Worm (Caenorhabditis elegans) whole organism, L4 larva: ENCODE data around the gene pqn-27.

Source experiments
- F10B5.3 ChIP-seq: sonication (generic microtip); optimal IDR thresholded peaks from 2 replicates; lab custom pipeline; 2016; ENCODE audit warnings: mild to moderate bottlenecking, missing genetic modification characterization, missing compliant biosample characterization
- Y105C5A.15 ChIP-seq: fragments of 200-800 bp; sonication (Bioruptor generic); IDR thresholded peaks from 2 replicates; pipeline ENCODE4 v1.3.6; 2022; ENCODE audit warnings: missing genetic modification characterization, missing compliant biosample characterization
- aha-1 ChIP-seq: fragments of 150-350 bp; peaks from one replicate; lab custom pipeline; 2014; ENCODE audit warnings: missing biosample characterization, missing genetic modification characterization
- ces-1 ChIP-seq: fragments of 150-350 bp; sonication (generic microtip); optimal IDR thresholded peaks from 4 replicates; lab custom pipeline; 2014; ENCODE audit warnings: missing biosample characterization, missing genetic modification reagents, missing genetic modification characterization
- dmd-9 ChIP-seq: fragments of 200-800 bp; sonication (Bioruptor generic); IDR thresholded peaks from 2 replicates; pipeline ENCODE4 v1.3.6; 2022; ENCODE audit warnings: missing genetic modification reagents, missing genetic modification characterization, missing compliant biosample characterization
- dve-1 ChIP-seq: sonication (generic microtip); optimal IDR thresholded peaks from 2 replicates; lab custom pipeline; 2017; ENCODE audit warnings: antibody characterized with exemption, mild to moderate bottlenecking, missing genetic modification characterization, missing compliant biosample characterization; ENCODE audit not compliant: insufficient read depth
- lsy-2 ChIP-seq, 2 experiments: fragments of 150-350 bp in 1 of 2; sonication (generic microtip) in 1 of 2; optimal IDR thresholded peaks; 2 replicates each; lab custom pipeline; 2014 to 2017; ENCODE audit warnings: missing biosample characterization in 2 of 2, missing genetic modification characterization in 2 of 2
- nhr-11 ChIP-seq: fragments of 150-350 bp; optimal IDR thresholded peaks from 2 replicates; lab custom pipeline; 2014; ENCODE audit warnings: missing biosample characterization, missing genetic modification characterization
- nhr-25 ChIP-seq: sonication (generic microtip); optimal IDR thresholded peaks from 2 replicates; lab custom pipeline; 2017; ENCODE audit warnings: missing genetic modification characterization, mild to moderate bottlenecking, missing compliant biosample characterization, antibody characterized with exemption, moderate library complexity, borderline replicate concordance; ENCODE audit not compliant: insufficient read depth
- unc-39 ChIP-seq: sonication (generic microtip); optimal IDR thresholded peaks from 2 replicates; lab custom pipeline; 2017; ENCODE audit warnings: missing biosample characterization, missing genetic modification characterization
- unc-62 ChIP-seq, 3 experiments: fragments of 150-350 bp in 1 of 3; sonication (generic microtip); optimal IDR thresholded peaks in 2 of 3; peaks in 1 of 3; 1 replicate in 1 of 3; 2 replicates in 2 of 3; lab custom pipeline; 2014 to 2017; ENCODE audit warnings: missing biosample characterization in 3 of 3, missing genetic modification characterization in 3 of 3, missing genetic modification reagents in 3 of 3, missing genotype in 1 of 3
- zip-2 ChIP-seq: fragments of 150-350 bp; optimal IDR thresholded peaks from 2 replicates; lab custom pipeline; 2014; ENCODE audit warnings: missing biosample characterization, missing genetic modification characterization
- ztf-11 ChIP-seq: fragments of 150-350 bp; optimal IDR thresholded peaks from 2 replicates; lab custom pipeline; 2014; ENCODE audit warnings: missing biosample characterization, missing genetic modification characterization

ce11 chrII:13465381-13465838, 5.0 kb upstream of the pqn-27 start:
- TF ChIP-seq lsy-2 (tag; optimal IDR thresholded peaks at IDR 0.05; lab: Kevin White, UChicago) (no peak), nhr-11 (tag; lab: Kevin White, UChicago) (no peak), dmd-9 (GFP tag; lab: Robert Waterston, UW) (no peak), nhr-25 (tag; lab: Kevin White, UChicago) (no peak), ztf-11 (tag; lab: Kevin White, UChicago) (no peak), zip-2 (no peak), Y105C5A.15 (GFP tag; lab: Robert Waterston, UW) (no peak), unc-39 (tag; lab: Kevin White, UChicago) (no peak), dve-1 (tag; lab: Kevin White, UChicago) (peak; percentile 86), F10B5.3 (tag; lab: Kevin White, UChicago) (no peak), unc-62 (GFP tag; optimal IDR thresholded peaks at IDR 0.05 in 1 of 2; lab: Kevin White, UChicago) (peak in 1 of 2 experiments; percentile 71), unc-62 (tag; optimal IDR thresholded peaks at IDR 0.05; lab: Kevin White, UChicago) (no peak), ces-1 (no peak), aha-1 (tag; lab: Kevin White, UChicago) (peak; percentile 95)
